Fruit fly (Drosophila melanogaster) whole organism, embryonic: Measurements from ENCODE around the gene Faa.

Experiments
- Abd-B ChIP-seq: fragments of 200-800 bp; sonication (Bioruptor generic); optimal IDR thresholded peaks from 2 replicates; lab custom pipeline; 2018; ENCODE audit warnings: missing biosample characterization, mild to moderate bottlenecking, missing genetic modification characterization, moderate library complexity
- Antp ChIP-seq: fragments of 200-800 bp; sonication (Bioruptor generic); optimal IDR thresholded peaks from 3 replicates; lab custom pipeline; 2016; ENCODE audit warnings: missing biosample characterization, missing genetic modification characterization
- Awh ChIP-seq: fragments of 200-800 bp; sonication (Bioruptor generic); IDR thresholded peaks from 2 replicates; pipeline ENCODE4, ENCODE4 v1.3.6; 2022; ENCODE audit warnings: missing biosample characterization, missing genetic modification characterization
- CG12391 ChIP-seq: fragments of 200-800 bp; sonication (Bioruptor generic); optimal IDR thresholded peaks from 3 replicates; lab custom pipeline; 2018; ENCODE audit warnings: missing biosample characterization, mild to moderate bottlenecking, missing genetic modification characterization, moderate library complexity
- CG12659 ChIP-seq: fragments of 200-800 bp; sonication (Bioruptor generic); optimal IDR thresholded peaks from 3 replicates; lab custom pipeline; 2017; ENCODE audit warnings: mild to moderate bottlenecking, missing biosample characterization, missing genetic modification reagents, missing genetic modification characterization
- CG12769 ChIP-seq: fragments of 200-800 bp; sonication (Bioruptor generic); optimal IDR thresholded peaks from 2 replicates; lab custom pipeline; 2019; ENCODE audit warnings: missing biosample characterization, mild to moderate bottlenecking, missing genetic modification characterization, moderate library complexity
- CG13424 ChIP-seq: fragments of 200-800 bp; sonication (Bioruptor generic); optimal IDR thresholded peaks from 2 replicates; lab custom pipeline; 2019; ENCODE audit warnings: missing biosample characterization, mild to moderate bottlenecking, missing genetic modification characterization, moderate library complexity
- CG14667 ChIP-seq: fragments of 200-800 bp; sonication (Bioruptor generic); IDR thresholded peaks from 2 replicates; pipeline ENCODE4 v1.3.6; 2022; ENCODE audit warnings: missing biosample characterization, missing genetic modification characterization
- CG1603 ChIP-seq: fragments of 200-800 bp; sonication (Bioruptor generic); optimal IDR thresholded peaks from 2 replicates; lab custom pipeline; 2019; ENCODE audit warnings: missing biosample characterization, mild to moderate bottlenecking, missing genetic modification characterization, moderate library complexity
- CG17385 ChIP-seq: fragments of 200-800 bp; sonication (Bioruptor generic); optimal IDR thresholded peaks from 3 replicates; lab custom pipeline; 2018; ENCODE audit warnings: missing biosample characterization, mild to moderate bottlenecking, missing genetic modification characterization
- CG18476 ChIP-seq: fragments of 200-800 bp; sonication (Bioruptor generic); optimal IDR thresholded peaks from 2 replicates; lab custom pipeline; 2016; ENCODE audit warnings: missing biosample characterization, mild to moderate bottlenecking, missing genetic modification characterization
- CG30431 ChIP-seq: fragments of 200-800 bp; sonication (Bioruptor generic); optimal IDR thresholded peaks from 2 replicates; lab custom pipeline; 2017; ENCODE audit warnings: missing biosample characterization, missing genetic modification characterization
- CG32772 ChIP-seq: fragments of 200-800 bp; sonication (Bioruptor generic); IDR thresholded peaks from 2 replicates; pipeline ENCODE4 v1.3.6; 2022; ENCODE audit warnings: missing biosample characterization, missing genetic modification characterization
- CG4617 ChIP-seq: fragments of 200-800 bp; sonication (Bioruptor generic); optimal IDR thresholded peaks from 3 replicates; lab custom pipeline; 2016; ENCODE audit warnings: missing biosample characterization, missing genetic modification characterization, borderline replicate concordance
- CG4730 ChIP-seq: fragments of 200-800 bp; sonication (Bioruptor generic); IDR thresholded peaks from 2 replicates; pipeline ENCODE4 v1.3.6; 2022; ENCODE audit warnings: missing biosample characterization, missing genetic modification characterization
- CG5180 ChIP-seq: fragments of 200-800 bp; sonication (Bioruptor generic); optimal IDR thresholded peaks from 3 replicates; lab custom pipeline; 2017; ENCODE audit warnings: missing biosample characterization, missing genetic modification characterization, mild to moderate bottlenecking, moderate library complexity, missing genetic modification reagents
- CG5245 ChIP-seq: fragments of 200-800 bp; sonication (Bioruptor generic); optimal IDR thresholded peaks from 3 replicates; lab custom pipeline; 2016; ENCODE audit warnings: missing biosample characterization, missing genetic modification characterization
- CG6272 ChIP-seq: fragments of 200-800 bp; sonication (Bioruptor generic); IDR thresholded peaks from 2 replicates; pipeline ENCODE4 v1.3.6; 2022; ENCODE audit warnings: missing biosample characterization, missing genetic modification characterization
- CG7357 ChIP-seq: fragments of 200-800 bp; sonication (Bioruptor generic); IDR thresholded peaks from 3 replicates; pipeline ENCODE4 v1.3.6; 2022; ENCODE audit warnings: missing biosample characterization, missing genetic modification characterization
- CG7963 ChIP-seq: fragments of 200-800 bp; sonication (Bioruptor generic); IDR thresholded peaks from 3 replicates; pipeline ENCODE4 v1.3.6; 2022; ENCODE audit warnings: missing biosample characterization, missing genetic modification characterization; ENCODE audit not compliant: partially characterized antibody
- CG9932 ChIP-seq: fragments of 200-800 bp; sonication (Bioruptor generic); IDR thresholded peaks from 2 replicates; pipeline ENCODE4 v1.3.6; 2022; ENCODE audit warnings: missing biosample characterization, missing genetic modification characterization
- Ets65A ChIP-seq: fragments of 200-800 bp; sonication (Bioruptor generic); peaks from one replicate; lab custom pipeline; 2016; ENCODE audit warnings: missing biosample characterization, missing genetic modification characterization
- H15 ChIP-seq: fragments of 200-800 bp; sonication (Bioruptor generic); IDR thresholded peaks from 3 replicates; pipeline ENCODE4 v1.3.6; 2022; ENCODE audit warnings: missing biosample characterization, missing genetic modification characterization
- HmgZ ChIP-seq: fragments of 200-800 bp; sonication (Bioruptor generic); optimal IDR thresholded peaks from 2 replicates; lab custom pipeline; 2018; ENCODE audit warnings: missing biosample characterization, mild to moderate bottlenecking, missing genetic modification characterization
- Hmr ChIP-seq: fragments of 200-800 bp; sonication (Bioruptor generic); optimal IDR thresholded peaks from 3 replicates; lab custom pipeline; 2017; ENCODE audit warnings: mild to moderate bottlenecking, missing biosample characterization, missing genetic modification reagents, missing genetic modification characterization
- MESR4 ChIP-seq: fragments of 200-800 bp; sonication (Bioruptor generic); optimal IDR thresholded peaks from 2 replicates; lab custom pipeline; 2018; ENCODE audit warnings: missing biosample characterization, mild to moderate bottlenecking, missing genetic modification characterization, moderate library complexity
- MTF-1 ChIP-seq: fragments of 200-800 bp; sonication (Bioruptor generic); optimal IDR thresholded peaks from 2 replicates; lab custom pipeline; 2018; ENCODE audit warnings: missing biosample characterization, mild to moderate bottlenecking, missing genetic modification characterization, borderline replicate concordance
- Myb ChIP-seq: fragments of 200-800 bp; sonication (Bioruptor generic); optimal IDR thresholded peaks from 2 replicates; lab custom pipeline; 2016; ENCODE audit warnings: missing biosample characterization, missing genetic modification characterization
- Rx ChIP-seq: fragments of 200-800 bp; sonication (Bioruptor generic); IDR thresholded peaks from 2 replicates; pipeline ENCODE4 v1.3.6; 2022; ENCODE audit warnings: missing biosample characterization, missing genetic modification characterization
- Scr ChIP-seq: fragments of 200-800 bp; sonication (Bioruptor generic); IDR thresholded peaks from 2 replicates; pipeline ENCODE4 v1.3.6; 2022; ENCODE audit warnings: missing biosample characterization, missing genetic modification characterization; ENCODE audit not compliant: partially characterized antibody
- Ssrp ChIP-seq: fragments of 200-800 bp; sonication (Bioruptor generic); optimal IDR thresholded peaks from 2 replicates; lab custom pipeline; 2018; ENCODE audit warnings: missing biosample characterization, mild to moderate bottlenecking, missing genetic modification characterization, moderate library complexity
- TFAM ChIP-seq: fragments of 200-800 bp; sonication (Bioruptor generic); optimal IDR thresholded peaks from 2 replicates; lab custom pipeline; 2017; ENCODE audit warnings: missing biosample characterization, missing genetic modification characterization, inconsistent platforms
- ato ChIP-seq: fragments of 200-800 bp; sonication (Bioruptor generic); IDR thresholded peaks from 2 replicates; pipeline ENCODE4 v1.3.6; 2022; ENCODE audit warnings: missing biosample characterization, missing genetic modification characterization; ENCODE audit not compliant: partially characterized antibody
- ci ChIP-seq: fragments of 200-800 bp; sonication (Bioruptor generic); IDR thresholded peaks from 3 replicates; pipeline ENCODE4 v1.3.6; 2022; ENCODE audit warnings: missing biosample characterization, missing genetic modification characterization
- crol ChIP-seq: fragments of 200-800 bp; sonication (Bioruptor generic); IDR thresholded peaks from 2 replicates; pipeline ENCODE4 v1.3.6; 2022; ENCODE audit warnings: missing biosample characterization, missing genetic modification characterization
- da ChIP-seq: fragments of 200-800 bp; sonication (Bioruptor generic); optimal IDR thresholded peaks from 2 replicates; lab custom pipeline; 2016; ENCODE audit warnings: missing biosample characterization, missing genetic modification characterization
- eyg ChIP-seq: fragments of 200-800 bp; sonication (Bioruptor generic); optimal IDR thresholded peaks from 3 replicates; lab custom pipeline; 2016; ENCODE audit warnings: missing biosample characterization, missing genetic modification characterization
- gem ChIP-seq: fragments of 200-800 bp; sonication (Bioruptor generic); optimal IDR thresholded peaks from 2 replicates; lab custom pipeline; 2019; ENCODE audit warnings: missing biosample characterization, mild to moderate bottlenecking, missing genetic modification characterization, moderate library complexity
- hkb ChIP-seq, 2 experiments: fragments of 200-800 bp in 1 of 2; fragments of >200 bp in 1 of 2; sonication (Bioruptor generic) in 1 of 2; IDR thresholded peaks in 1 of 2; optimal IDR thresholded peaks in 1 of 2; 2 replicates each; pipeline versions ENCODE4 v1.3.6 to Lab custom; 2017 to 2022; ENCODE audit warnings: missing biosample characterization in 1 of 2, missing genetic modification characterization in 1 of 2
- phol ChIP-seq: fragments of 200-800 bp; sonication (Bioruptor generic); optimal IDR thresholded peaks from 3 replicates; lab custom pipeline; 2018; ENCODE audit warnings: missing biosample characterization, mild to moderate bottlenecking, missing genetic modification characterization, moderate library complexity
- repo ChIP-seq: fragments of 200-800 bp; sonication (Bioruptor generic); optimal IDR thresholded peaks from 2 replicates; lab custom pipeline; 2016; ENCODE audit warnings: missing biosample characterization, missing genetic modification characterization
- run ChIP-seq: fragments of 200-800 bp; sonication (Bioruptor generic); optimal IDR thresholded peaks from 3 replicates; lab custom pipeline; 2018; ENCODE audit warnings: missing biosample characterization, mild to moderate bottlenecking, missing genetic modification characterization
- sd ChIP-seq: fragments of 200-800 bp; sonication (Bioruptor generic); optimal IDR thresholded peaks from 3 replicates; lab custom pipeline; 2018; ENCODE audit warnings: missing biosample characterization, mild to moderate bottlenecking, missing genetic modification characterization, moderate library complexity
- sens ChIP-seq: fragments of 200-800 bp; sonication (Bioruptor generic); peaks from one replicate; lab custom pipeline; 2016; ENCODE audit warnings: missing biosample characterization, missing genetic modification characterization
- sisA ChIP-seq: fragments of 200-800 bp; sonication (Bioruptor generic); IDR thresholded peaks from 2 replicates; pipeline ENCODE4 v1.3.6; 2022; ENCODE audit warnings: missing biosample characterization, missing genetic modification characterization
- so ChIP-seq: fragments of 200-800 bp; sonication (Bioruptor generic); IDR thresholded peaks from 3 replicates; pipeline ENCODE4 v1.3.6; 2022; ENCODE audit warnings: missing biosample characterization, missing genetic modification characterization
- sqz ChIP-seq: fragments of 200-800 bp; sonication (Bioruptor generic); optimal IDR thresholded peaks from 3 replicates; lab custom pipeline; 2018; ENCODE audit warnings: missing biosample characterization, mild to moderate bottlenecking, missing genetic modification characterization
- tio ChIP-seq: fragments of 200-800 bp; sonication (Bioruptor generic); optimal IDR thresholded peaks from 2 replicates; lab custom pipeline; 2017; ENCODE audit warnings: missing biosample characterization, missing genetic modification characterization, inconsistent platforms
- tx ChIP-seq: fragments of 200-800 bp; sonication (Bioruptor generic); optimal IDR thresholded peaks from 2 replicates; lab custom pipeline; 2016; ENCODE audit warnings: missing biosample characterization, missing genetic modification characterization

Faa gene

dm6 chr3L:4040247-4040925 lies 33.4 kb downstream of the Faa start, which contains the start of the genes CG11593 and Rcd5 (continued):
- TF ChIP-seq crol (GFP tag; lab: Robert Waterston, UW) (peak; percentile 20; the same call in 1 of the 2 replicates), sqz (no peak), HmgZ (tag; lab: Kevin White, UChicago) (peak; percentile 63), CG4617 (GFP tag; lab: Kevin White, UChicago) (peak; percentile 96), ci (GFP tag; lab: Robert Waterston, UW) (peak; percentile 79; the same call in 2 of the 3 replicates), MESR4 (GFP tag; lab: Kevin White, UChicago) (peak; percentile 98), CG7357 (GFP tag; lab: Robert Waterston, UW) (peak; percentile 77), H15 (GFP tag; lab: Robert Waterston, UW) (peak; percentile 64), Hmr (GFP tag; lab: Kevin White, UChicago) (peak; percentile 80), CG1603 (no peak), phol (tag; lab: Kevin White, UChicago) (peak; percentile 87), Scr (peak; percentile 28; the same call in 1 of the 2 replicates), CG12769 (tag; lab: Kevin White, UChicago) (no peak), CG12391 (tag; lab: Kevin White, UChicago) (no peak), CG6272 (peak; percentile 90), CG13424 (tag; lab: Kevin White, UChicago) (peak; percentile 69), CG18476 (no peak), sd (no peak), gem (tag; lab: Kevin White, UChicago) (no peak), CG5180 (GFP tag; lab: Kevin White, UChicago) (no peak), Awh (no peak), CG9932 (GFP tag; lab: Robert Waterston, UW) (peak; percentile 92), ato (GFP tag; lab: Robert Waterston, UW) (no peak), Antp (peak; percentile 38), tio (peak; percentile 47), so (GFP tag; lab: Robert Waterston, UW) (no peak), run (no peak), Myb (GFP tag; lab: Kevin White, UChicago) (no peak), CG4730 (GFP tag; lab: Robert Waterston, UW) (peak; percentile 72), da (GFP tag; lab: Kevin White, UChicago) (no peak), Abd-B (GFP tag; lab: Kevin White, UChicago) (peak; percentile 76), repo (GFP tag; lab: Kevin White, UChicago) (no peak), sens (GFP tag; lab: Kevin White, UChicago) (peak; percentile 73), eyg (GFP tag; lab: Kevin White, UChicago) (no peak), sisA (GFP tag; lab: Robert Waterston, UW) (peak; percentile 88), CG7963 (GFP tag; lab: Robert Waterston, UW) (no peak), CG14667 (peak; percentile 83), CG12659 (peak; percentile 84), tx (no peak), CG5245 (GFP tag; lab: Kevin White, UChicago) (peak; percentile 24), MTF-1 (GFP tag; lab: Kevin White, UChicago) (no peak), CG32772 (GFP tag; lab: Robert Waterston, UW) (peak; percentile 89), Ets65A (GFP tag; lab: Kevin White, UChicago) (peak; percentile 51), TFAM (GFP tag; lab: Kevin White, UChicago) (no peak), CG30431 (peak; percentile 66), CG17385 (GFP tag; lab: Kevin White, UChicago) (peak; percentile 48), hkb (optimal IDR thresholded peaks at IDR 0.05; lab: Kevin White, UChicago) (peak; percentile 88), hkb (GFP tag; IDR thresholded peaks at IDR 0.05; lab: Robert Waterston, UW) (peak; percentile 47), Ssrp (tag; lab: Kevin White, UChicago) (peak; percentile 62), Rx (peak; percentile 52; the same call in 1 of the 2 replicates)
